Worm (Caenorhabditis elegans) whole organism, L4/young adult: ENCODE data around the gene fbxc-52.

Experiments used
- W03F9.2 ChIP-seq: fragments of 150-350 bp; optimal IDR thresholded peaks from 2 replicates; lab custom pipeline; 2014; ENCODE audit warnings: missing biosample characterization, missing genetic modification characterization
- dao-5 ChIP-seq: sonication (generic microtip); optimal IDR thresholded peaks from 2 replicates; lab custom pipeline; 2016; ENCODE audit warnings: missing genotype, missing genetic modification characterization, moderate library complexity, missing compliant biosample characterization
- him-1 ChIP-seq: sonication (generic microtip); optimal IDR thresholded peaks from 2 replicates; lab custom pipeline; 2016; ENCODE audit warnings: missing genotype, missing genetic modification reagents, missing genetic modification characterization, missing compliant biosample characterization

- TF ChIP-seq dao-5 (tag; lab: Kevin White, UChicago) (no peak), him-1 (tag; lab: Kevin White, UChicago) (no peak), W03F9.2 (tag; lab: Kevin White, UChicago) (no peak)
These were observed 6.0 kb upstream of the fbxc-52 start, which contains the start of gene fbxc-53 for ce11 chrII:3711047-3711446.
